Fruit fly (Drosophila melanogaster) whole organism, embryonic: ENCODE data around the gene CG14439.

Experiments used
- Ada2b ChIP-seq: fragments of 200-800 bp; sonication (Bioruptor generic); IDR thresholded peaks from 2 replicates; pipeline ENCODE4 v1.3.6; 2022; ENCODE audit warnings: missing biosample characterization, missing genetic modification characterization
- Atf-2 ChIP-seq: fragments of 200-800 bp; sonication (Bioruptor generic); optimal IDR thresholded peaks from 2 replicates; lab custom pipeline; 2016; ENCODE audit warnings: missing biosample characterization, missing genetic modification characterization
- Bteb2 ChIP-seq: fragments of 200-800 bp; sonication (Bioruptor generic); optimal IDR thresholded peaks from 2 replicates; lab custom pipeline; 2016; ENCODE audit warnings: missing biosample characterization, missing genetic modification characterization
- CG10147 ChIP-seq: fragments of 200-800 bp; sonication (Bioruptor generic); optimal IDR thresholded peaks from 2 replicates; lab custom pipeline; 2019; ENCODE audit warnings: missing biosample characterization, mild to moderate bottlenecking, missing genetic modification characterization, moderate library complexity
- CG10321 ChIP-seq: fragments of 200-800 bp; sonication (Bioruptor generic); IDR thresholded peaks from 2 replicates; pipeline ENCODE4 v1.3.6; 2022; ENCODE audit warnings: missing biosample characterization, missing genetic modification characterization
- CG17361 ChIP-seq: fragments of 200-800 bp; sonication (Bioruptor generic); IDR thresholded peaks from 3 replicates; pipeline ENCODE4 v1.3.6; 2022; ENCODE audit warnings: missing biosample characterization, missing genetic modification characterization
- CG18011 ChIP-seq: fragments of 200-800 bp; sonication (Bioruptor generic); optimal IDR thresholded peaks from 2 replicates; lab custom pipeline; 2017; ENCODE audit warnings: missing biosample characterization, missing genetic modification characterization, mild to moderate bottlenecking, moderate library complexity, missing genotype
- CG2120 ChIP-seq: fragments of 200-800 bp; sonication (Bioruptor generic); optimal IDR thresholded peaks from 3 replicates; lab custom pipeline; 2016; ENCODE audit warnings: missing biosample characterization, missing genetic modification characterization
- CG2889 ChIP-seq: fragments of 200-800 bp; sonication (Bioruptor generic); IDR thresholded peaks from 3 replicates; pipeline ENCODE4 v1.3.6; 2022; ENCODE audit warnings: missing biosample characterization, missing genetic modification characterization
- CG30403 ChIP-seq: fragments of 200-800 bp; sonication (Bioruptor generic); optimal IDR thresholded peaks from 3 replicates; lab custom pipeline; 2016; ENCODE audit warnings: missing biosample characterization, missing genetic modification characterization
- CG32772 ChIP-seq: fragments of 200-800 bp; sonication (Bioruptor generic); IDR thresholded peaks from 2 replicates; pipeline ENCODE4 v1.3.6; 2022; ENCODE audit warnings: missing biosample characterization, missing genetic modification characterization
- CG34376 ChIP-seq: fragments of 200-800 bp; sonication (Bioruptor generic); optimal IDR thresholded peaks from 2 replicates; lab custom pipeline; 2018; ENCODE audit warnings: missing biosample characterization, mild to moderate bottlenecking, missing genetic modification characterization
- CG3726 ChIP-seq: fragments of 200-800 bp; sonication (Bioruptor generic); IDR thresholded peaks from 3 replicates; pipeline ENCODE4, ENCODE4 v1.3.6; 2022; ENCODE audit warnings: missing biosample characterization, missing genetic modification characterization
- CG4360 ChIP-seq: fragments of 200-800 bp; sonication (Bioruptor generic); IDR thresholded peaks from 2 replicates; pipeline ENCODE4 v1.3.6; 2022; ENCODE audit warnings: missing biosample characterization, missing genetic modification characterization
- CG4617 ChIP-seq: fragments of 200-800 bp; sonication (Bioruptor generic); optimal IDR thresholded peaks from 3 replicates; lab custom pipeline; 2016; ENCODE audit warnings: missing biosample characterization, missing genetic modification characterization, borderline replicate concordance
- CG5953 ChIP-seq: fragments of 200-800 bp; sonication (Bioruptor generic); IDR thresholded peaks from 2 replicates; pipeline ENCODE4 v1.3.6; 2022; ENCODE audit warnings: missing biosample characterization, missing genetic modification characterization
- CG7745 ChIP-seq: fragments of 200-800 bp; sonication (Bioruptor generic); optimal IDR thresholded peaks from 2 replicates; lab custom pipeline; 2018; ENCODE audit warnings: missing biosample characterization, mild to moderate bottlenecking, missing genetic modification characterization, moderate library complexity
- CG7963 ChIP-seq: fragments of 200-800 bp; sonication (Bioruptor generic); IDR thresholded peaks from 3 replicates; pipeline ENCODE4 v1.3.6; 2022; ENCODE audit warnings: missing biosample characterization, missing genetic modification characterization; ENCODE audit not compliant: partially characterized antibody
- Dll ChIP-seq: fragments of 200-800 bp; sonication (Bioruptor generic); IDR thresholded peaks from 4 replicates; pipeline ENCODE4 v1.3.6; 2022; ENCODE audit warnings: missing biosample characterization, missing genetic modification characterization; ENCODE audit not compliant: partially characterized antibody
- Doc2 ChIP-seq: fragments of 200-800 bp; sonication (Bioruptor generic); IDR thresholded peaks from 2 replicates; pipeline ENCODE4 v1.3.6; 2022; ENCODE audit warnings: missing biosample characterization, missing genetic modification characterization
- ERR ChIP-seq: fragments of 200-800 bp; sonication (Bioruptor generic); optimal IDR thresholded peaks from 2 replicates; lab custom pipeline; 2016; ENCODE audit warnings: missing biosample characterization, missing genetic modification characterization
- Ets97D ChIP-seq: fragments of 200-800 bp; sonication (Bioruptor generic); optimal IDR thresholded peaks from 3 replicates; lab custom pipeline; 2016; ENCODE audit warnings: missing biosample characterization, missing genetic modification characterization
- HLH54F ChIP-seq: fragments of 200-800 bp; sonication (Bioruptor generic); optimal IDR thresholded peaks from 3 replicates; lab custom pipeline; 2016; ENCODE audit warnings: missing biosample characterization, missing genetic modification characterization
- Hmr ChIP-seq: fragments of 200-800 bp; sonication (Bioruptor generic); optimal IDR thresholded peaks from 3 replicates; lab custom pipeline; 2017; ENCODE audit warnings: mild to moderate bottlenecking, missing biosample characterization, missing genetic modification reagents, missing genetic modification characterization
- Hr3 ChIP-seq: fragments of 200-800 bp; sonication (Bioruptor generic); optimal IDR thresholded peaks from 3 replicates; lab custom pipeline; 2016; ENCODE audit warnings: missing biosample characterization, missing genetic modification characterization
- MESR4 ChIP-seq: fragments of 200-800 bp; sonication (Bioruptor generic); optimal IDR thresholded peaks from 2 replicates; lab custom pipeline; 2018; ENCODE audit warnings: missing biosample characterization, mild to moderate bottlenecking, missing genetic modification characterization, moderate library complexity
- Med ChIP-seq: fragments of 200-800 bp; sonication (Bioruptor generic); peaks from one replicate; lab custom pipeline; 2016; ENCODE audit warnings: missing biosample characterization, missing genetic modification characterization, mild to moderate bottlenecking, inconsistent platforms, moderate library complexity
- Myb ChIP-seq: fragments of 200-800 bp; sonication (Bioruptor generic); optimal IDR thresholded peaks from 2 replicates; lab custom pipeline; 2016; ENCODE audit warnings: missing biosample characterization, missing genetic modification characterization
- Oli ChIP-seq: fragments of 200-800 bp; sonication (Bioruptor generic); optimal IDR thresholded peaks from 2 replicates; lab custom pipeline; 2018; ENCODE audit warnings: missing biosample characterization, mild to moderate bottlenecking, missing genetic modification characterization, moderate library complexity
- Optix ChIP-seq: fragments of 200-800 bp; sonication (Bioruptor generic); IDR thresholded peaks from 3 replicates; pipeline ENCODE4 v1.3.6; 2022; ENCODE audit warnings: missing biosample characterization, missing genetic modification characterization
- Ravus ChIP-seq: fragments of 200-800 bp; sonication (Bioruptor generic); IDR thresholded peaks from 2 replicates; pipeline ENCODE4 v1.3.6; 2022; ENCODE audit warnings: missing biosample characterization, missing genetic modification characterization
- Sox100B ChIP-seq: fragments of 200-800 bp; sonication (Bioruptor generic); optimal IDR thresholded peaks from 3 replicates; lab custom pipeline; 2018; ENCODE audit warnings: missing biosample characterization, mild to moderate bottlenecking, missing genetic modification characterization
- chinmo ChIP-seq: fragments of 200-800 bp; sonication (Bioruptor generic); IDR thresholded peaks from 4 replicates; pipeline ENCODE4 v1.3.6; 2022; ENCODE audit warnings: missing biosample characterization, missing genetic modification characterization; ENCODE audit not compliant: partially characterized antibody
- croc ChIP-seq: fragments of 200-800 bp; sonication (Bioruptor generic); conservative IDR thresholded peaks from 3 replicates; pipeline ENCODE4 v1.3.6; 2022; ENCODE audit warnings: missing biosample characterization, missing genetic modification characterization
- cwo ChIP-seq: fragments of 200-800 bp; sonication (Bioruptor generic); optimal IDR thresholded peaks from 3 replicates; lab custom pipeline; 2017; ENCODE audit warnings: missing biosample characterization, missing genetic modification characterization, mild to moderate bottlenecking, moderate library complexity, missing genetic modification reagents
- ewg ChIP-seq: fragments of 200-800 bp; sonication (Bioruptor generic); optimal IDR thresholded peaks from 3 replicates; lab custom pipeline; 2017; ENCODE audit warnings: mild to moderate bottlenecking, missing biosample characterization, missing genetic modification reagents, missing genetic modification characterization
- ftz-f1 ChIP-seq: fragments of 200-800 bp; sonication (Bioruptor generic); optimal IDR thresholded peaks from 2 replicates; lab custom pipeline; 2016; ENCODE audit warnings: missing biosample characterization, missing genetic modification characterization
- gce ChIP-seq: fragments of 200-800 bp; sonication (Bioruptor generic); IDR thresholded peaks from 3 replicates; pipeline ENCODE4 v1.3.6; 2022; ENCODE audit warnings: missing biosample characterization, missing genetic modification characterization
- gsb ChIP-seq: fragments of 200-800 bp; sonication (Bioruptor generic); IDR thresholded peaks from 2 replicates; pipeline ENCODE4 v1.3.6; 2022; ENCODE audit warnings: missing biosample characterization, missing genetic modification characterization
- her ChIP-seq: fragments of 200-800 bp; sonication (Bioruptor generic); optimal IDR thresholded peaks from 2 replicates; lab custom pipeline; 2016; ENCODE audit warnings: missing biosample characterization, missing genetic modification characterization
- hth ChIP-seq: fragments of >200 bp; optimal IDR thresholded peaks from 2 replicates; lab custom pipeline; 2017; ENCODE audit warnings: inconsistent platforms
- inv ChIP-seq: fragments of 200-800 bp; sonication (Bioruptor generic); IDR thresholded peaks from 2 replicates; pipeline ENCODE4 v1.3.6; 2022; ENCODE audit warnings: missing biosample characterization, missing genetic modification characterization; ENCODE audit not compliant: partially characterized antibody
- jumu ChIP-seq: fragments of 200-800 bp; sonication (Bioruptor generic); optimal IDR thresholded peaks from 3 replicates; lab custom pipeline; 2016; ENCODE audit warnings: missing biosample characterization, missing genetic modification characterization
- maf-S ChIP-seq: fragments of 200-800 bp; sonication (Bioruptor generic); optimal IDR thresholded peaks from 2 replicates; lab custom pipeline; 2016; ENCODE audit warnings: missing biosample characterization, missing genetic modification characterization
- mld ChIP-seq: fragments of 200-800 bp; sonication (Bioruptor generic); IDR thresholded peaks from 3 replicates; pipeline ENCODE4 v1.3.6; 2022; ENCODE audit warnings: missing biosample characterization, missing genetic modification characterization; ENCODE audit not compliant: partially characterized antibody
- schlank ChIP-seq: fragments of 200-800 bp; sonication (Bioruptor generic); optimal IDR thresholded peaks from 2 replicates; lab custom pipeline; 2018; ENCODE audit warnings: missing biosample characterization, mild to moderate bottlenecking, missing genetic modification characterization
- sisA ChIP-seq: fragments of 200-800 bp; sonication (Bioruptor generic); IDR thresholded peaks from 2 replicates; pipeline ENCODE4 v1.3.6; 2022; ENCODE audit warnings: missing biosample characterization, missing genetic modification characterization
- sob ChIP-seq: fragments of 200-800 bp; sonication (Bioruptor generic); IDR thresholded peaks from 2 replicates; pipeline ENCODE4 v1.3.6; 2022; ENCODE audit warnings: missing biosample characterization, missing genetic modification characterization
- ssp ChIP-seq: fragments of 200-800 bp; sonication (Bioruptor generic); IDR thresholded peaks from 2 replicates; pipeline ENCODE4 v1.3.6; 2022; ENCODE audit warnings: missing biosample characterization, missing genetic modification characterization
- stc ChIP-seq: fragments of 200-800 bp; sonication (Bioruptor generic); IDR thresholded peaks from 2 replicates; pipeline ENCODE4 v1.3.6; 2022; ENCODE audit warnings: missing biosample characterization, missing genetic modification characterization
- tll ChIP-seq, 2 experiments: fragments of 200-800 bp in 1 of 2; fragments of >200 bp in 1 of 2; sonication (Bioruptor generic) in 1 of 2; optimal IDR thresholded peaks; 2 replicates each; lab custom pipeline; 2017 to 2019; ENCODE audit warnings: missing biosample characterization in 2 of 2, missing genetic modification characterization in 2 of 2, mild to moderate bottlenecking in 1 of 2, moderate library complexity in 1 of 2

The CG14439 gene

DNA sequence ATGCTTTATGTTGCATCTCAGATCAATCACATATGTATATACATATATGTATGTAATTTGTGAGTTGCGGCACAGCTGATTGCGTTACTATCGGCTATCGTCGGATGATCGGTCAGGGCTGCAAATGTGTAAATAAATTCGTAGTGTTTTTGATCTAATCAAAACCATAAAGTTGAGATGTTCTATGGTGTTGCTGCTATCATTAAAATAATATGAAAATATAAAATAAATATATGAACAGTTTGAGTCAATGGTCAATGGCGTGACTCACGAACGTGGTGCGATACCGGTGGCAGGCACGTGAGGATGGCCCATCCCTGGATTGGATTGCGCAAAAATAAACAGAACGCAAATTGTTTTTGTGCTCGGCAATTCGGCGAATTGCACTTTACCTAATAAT is 23.6 kb downstream of the CG14439 start, which contains the start of gene Coq7 (continued):
- TF ChIP-seq CG2120 (GFP tag; lab: Kevin White, UChicago) (peak; percentile 78), CG34376 (GFP tag; lab: Kevin White, UChicago) (peak; percentile 71), CG7745 (tag; lab: Kevin White, UChicago) (no peak), Dll (GFP tag; lab: Robert Waterston, UW) (peak; percentile 99), Atf-2 (GFP tag; lab: Kevin White, UChicago) (peak; percentile 2), sisA (GFP tag; lab: Robert Waterston, UW) (peak; percentile 93), MESR4 (GFP tag; lab: Kevin White, UChicago) (peak; percentile 45), Ets97D (GFP tag; lab: Kevin White, UChicago) (peak; percentile 61), ssp (GFP tag; lab: Robert Waterston, UW) (peak; percentile 80), hth (no peak), Oli (tag; lab: Kevin White, UChicago) (peak; percentile 77), CG30403 (GFP tag; lab: Kevin White, UChicago) (peak; percentile 93), CG32772 (GFP tag; lab: Robert Waterston, UW) (peak; percentile 90), ewg (peak; percentile 78), CG2889 (GFP tag; lab: Robert Waterston, UW) (peak; percentile 88), CG17361 (GFP tag; lab: Robert Waterston, UW) (no peak; the same call in 2 of the 3 replicates), croc (GFP tag; lab: Robert Waterston, UW) (peak; percentile 86), Med (GFP tag; lab: Kevin White, UChicago) (peak; percentile 91), Hr3 (peak; percentile 86), CG10321 (GFP tag; lab: Robert Waterston, UW) (peak; percentile 46), Ravus (GFP tag; lab: Robert Waterston, UW) (peak; percentile 62), Myb (GFP tag; lab: Kevin White, UChicago) (peak; percentile 17), gsb (GFP tag; lab: Robert Waterston, UW) (peak; percentile 84), CG5953 (GFP tag; lab: Robert Waterston, UW) (peak; percentile 81), CG4617 (GFP tag; lab: Kevin White, UChicago) (peak; percentile 91), schlank (tag; lab: Kevin White, UChicago) (peak; percentile 58), CG4360 (GFP tag; lab: Robert Waterston, UW) (peak; percentile 38; the same call in 1 of the 2 replicates), her (GFP tag; lab: Kevin White, UChicago) (no peak), Hmr (GFP tag; lab: Kevin White, UChicago) (no peak), Bteb2 (peak; percentile 20), CG10147 (GFP tag; lab: Kevin White, UChicago) (no peak), gce (GFP tag; lab: Robert Waterston, UW) (peak; percentile 73; the same call in 1 of the 3 replicates), ERR (GFP tag; lab: Kevin White, UChicago) (peak; percentile 39), sob (GFP tag; lab: Robert Waterston, UW) (peak; percentile 91), CG7963 (GFP tag; lab: Robert Waterston, UW) (peak; percentile 89), CG18011 (GFP tag; lab: Kevin White, UChicago) (peak; percentile 78), stc (GFP tag; lab: Robert Waterston, UW) (peak; percentile 91), jumu (GFP tag; lab: Kevin White, UChicago) (peak; percentile 55), maf-S (GFP tag; lab: Kevin White, UChicago) (peak; percentile 51), ftz-f1 (GFP tag; lab: Kevin White, UChicago) (peak; percentile 56), mld (peak; percentile 91), inv (GFP tag; lab: Robert Waterston, UW) (peak; percentile 98), Sox100B (GFP tag; lab: Kevin White, UChicago) (no peak), CG3726 (GFP tag; lab: Robert Waterston, UW) (peak; percentile 81; the same call in 2 of the 3 replicates), tll (GFP tag; optimal IDR thresholded peaks at IDR 0.05; lab: Kevin White, UChicago) (no peak), chinmo (GFP tag; lab: Robert Waterston, UW) (peak; percentile 94), Doc2 (peak; percentile 61; the same call in 1 of the 2 replicates), cwo (GFP tag; lab: Kevin White, UChicago) (peak; percentile 72), Ada2b (GFP tag; lab: Robert Waterston, UW) (peak; percentile 91), Optix (peak; percentile 90), HLH54F (GFP tag; lab: Kevin White, UChicago) (peak; percentile 59)
